Worm (Caenorhabditis elegans) whole organism, young adult: Measurements from ENCODE around the gene dnj-9.

ENCODE experiments used
- C17E4.6 ChIP-seq: fragments of 200-800 bp; sonication (Bioruptor generic); IDR thresholded peaks from 2 replicates; pipeline ENCODE4 v1.3.6; 2022; ENCODE audit warnings: missing genetic modification reagents, missing genetic modification characterization, missing compliant biosample characterization
- F39B2.1 ChIP-seq: fragments of 200-800 bp; sonication (Bioruptor generic); IDR thresholded peaks from 2 replicates; pipeline ENCODE4 v1.3.6; 2022; ENCODE audit warnings: missing genetic modification reagents, missing genetic modification characterization, missing compliant biosample characterization
- F55B11.4 ChIP-seq: sonication (generic microtip); optimal IDR thresholded peaks from 2 replicates; lab custom pipeline; 2016; ENCODE audit warnings: missing compliant biosample characterization, missing genetic modification characterization, borderline replicate concordance; ENCODE audit not compliant: insufficient read depth
- K11D2.4 ChIP-seq: fragments of 200-800 bp; sonication (Bioruptor generic); IDR thresholded peaks from 2 replicates; pipeline ENCODE4 v1.3.6; 2022; ENCODE audit warnings: missing genetic modification reagents, missing genetic modification characterization, missing compliant biosample characterization
- K12H6.12 ChIP-seq: fragments of 200-800 bp; sonication (Bioruptor generic); optimal IDR thresholded peaks from 2 replicates; lab custom pipeline; 2018; ENCODE audit warnings: mild to moderate bottlenecking, missing genetic modification characterization, missing compliant biosample characterization
- Y56A3A.18 ChIP-seq: fragments of 200-800 bp; sonication (Bioruptor generic); IDR thresholded peaks from 2 replicates; pipeline ENCODE4 v1.3.6; 2022; ENCODE audit warnings: missing genetic modification reagents, missing genetic modification characterization, missing compliant biosample characterization
- Y67H2A.10 ChIP-seq: fragments of 200-800 bp; sonication (Bioruptor generic); conservative IDR thresholded peaks from 2 replicates; pipeline ENCODE4 v1.3.6; 2022; ENCODE audit warnings: missing genetic modification reagents, missing genetic modification characterization, missing compliant biosample characterization
- Y95B8A.8 ChIP-seq: fragments of 200-800 bp; sonication (Bioruptor generic); IDR thresholded peaks from 2 replicates; pipeline ENCODE4 v1.3.6; 2022; ENCODE audit warnings: missing genetic modification reagents, missing genetic modification characterization, missing compliant biosample characterization
- aptf-3 ChIP-seq: fragments of 200-800 bp; sonication (Bioruptor generic); IDR thresholded peaks from 2 replicates; pipeline ENCODE4 v1.3.6; 2022; ENCODE audit warnings: missing genetic modification characterization, missing compliant biosample characterization
- atf-7 ChIP-seq: sonication (generic microtip); optimal IDR thresholded peaks from 2 replicates; lab custom pipeline; 2017; ENCODE audit warnings: mild to moderate bottlenecking, missing genetic modification characterization, missing compliant biosample characterization
- bed-2 ChIP-seq: fragments of 200-800 bp; sonication (Bioruptor generic); IDR thresholded peaks from 2 replicates; pipeline ENCODE4 v1.3.6; 2022; ENCODE audit warnings: missing genetic modification reagents, missing genetic modification characterization, missing compliant biosample characterization
- cebp-1 ChIP-seq, 2 experiments: fragments of 200-800 bp in 1 of 2; sonication (Bioruptor generic) in 1 of 2; sonication (generic microtip) in 1 of 2; IDR thresholded peaks in 1 of 2; optimal IDR thresholded peaks in 1 of 2; 2 replicates each; pipeline versions ENCODE4 v1.3.6 to Lab custom; 2017 to 2022; ENCODE audit warnings: missing compliant biosample characterization in 2 of 2, missing genetic modification characterization in 2 of 2, mild to moderate bottlenecking in 1 of 2, missing genetic modification reagents in 1 of 2, moderate library complexity in 1 of 2
- ceh-100 ChIP-seq: fragments of 200-800 bp; sonication (Bioruptor generic); IDR thresholded peaks from 2 replicates; pipeline ENCODE4 v1.3.6; 2022; ENCODE audit warnings: missing genetic modification reagents, missing genetic modification characterization, missing compliant biosample characterization
- egl-44 ChIP-seq: fragments of 200-800 bp; sonication (Bioruptor generic); IDR thresholded peaks from 2 replicates; pipeline ENCODE4 v1.3.6; 2022; ENCODE audit warnings: missing genetic modification reagents, missing genetic modification characterization, missing compliant biosample characterization
- egrh-3 ChIP-seq: fragments of 200-800 bp; sonication (Bioruptor generic); IDR thresholded peaks from 2 replicates; pipeline ENCODE4 v1.3.6; 2022; ENCODE audit warnings: missing genetic modification reagents, missing genetic modification characterization, missing compliant biosample characterization
- fkh-3 ChIP-seq: sonication (generic microtip); optimal IDR thresholded peaks from 2 replicates; lab custom pipeline; 2016; ENCODE audit warnings: mild to moderate bottlenecking, missing genetic modification characterization, missing compliant biosample characterization
- hlh-26 ChIP-seq: fragments of 200-800 bp; sonication (Bioruptor generic); conservative IDR thresholded peaks from 2 replicates; pipeline ENCODE4 v1.3.6; 2022; ENCODE audit warnings: missing genetic modification reagents, missing genetic modification characterization, missing compliant biosample characterization
- lin-26 ChIP-seq: fragments of 200-800 bp; sonication (Bioruptor generic); IDR thresholded peaks from 2 replicates; pipeline ENCODE4 v1.3.6; 2022; ENCODE audit warnings: missing genetic modification reagents, missing genetic modification characterization, missing compliant biosample characterization
- lir-1 ChIP-seq: fragments of 200-800 bp; sonication (Bioruptor generic); conservative IDR thresholded peaks from 2 replicates; pipeline ENCODE4 v1.3.6; 2022; ENCODE audit warnings: missing genetic modification reagents, missing genetic modification characterization, missing compliant biosample characterization
- mes-4 ChIP-seq: sonication (generic microtip); optimal IDR thresholded peaks from 2 replicates; lab custom pipeline; 2016; ENCODE audit warnings: missing genotype, missing genetic modification characterization, missing compliant biosample characterization
- pbrm-1 ChIP-seq: fragments of 200-800 bp; sonication (Bioruptor generic); IDR thresholded peaks from 2 replicates; pipeline ENCODE4 v1.3.6; 2022; ENCODE audit warnings: missing genetic modification reagents, missing genetic modification characterization, missing compliant biosample characterization
- sea-2 ChIP-seq: fragments of 200-800 bp; sonication (Bioruptor generic); IDR thresholded peaks from 2 replicates; pipeline ENCODE4 v1.3.6; 2022; ENCODE audit warnings: missing genetic modification characterization, missing compliant biosample characterization
- snpc-3.4 ChIP-seq: sonication (generic microtip); optimal IDR thresholded peaks from 2 replicates; lab custom pipeline; 2017; ENCODE audit warnings: missing genetic modification characterization, mild to moderate bottlenecking, missing compliant biosample characterization, antibody characterized with exemption, moderate library complexity, missing genotype, missing genetic modification reagents
- tbx-9 ChIP-seq: sonication (generic microtip); optimal IDR thresholded peaks from 2 replicates; lab custom pipeline; 2016; ENCODE audit warnings: borderline replicate concordance, missing genetic modification characterization, inconsistent platforms, missing compliant biosample characterization
- unc-62 ChIP-seq: fragments of 150-350 bp; optimal IDR thresholded peaks from 2 replicates; lab custom pipeline; 2014; ENCODE audit warnings: missing biosample characterization, missing genetic modification reagents, missing genetic modification characterization
- xnd-1 ChIP-seq: sonication (generic microtip); optimal IDR thresholded peaks from 2 replicates; lab custom pipeline; 2016; ENCODE audit warnings: missing genotype, missing genetic modification reagents, missing genetic modification characterization, missing compliant biosample characterization
- zfh-2 ChIP-seq: fragments of 200-800 bp; sonication (Bioruptor generic); conservative IDR thresholded peaks from 2 replicates; pipeline ENCODE4 v1.3.6; 2022; ENCODE audit warnings: missing genetic modification reagents, missing genetic modification characterization, missing compliant biosample characterization
- ztf-18 ChIP-seq: sonication (generic microtip); optimal IDR thresholded peaks from 2 replicates; lab custom pipeline; 2016; ENCODE audit warnings: missing genotype, mild to moderate bottlenecking, missing genetic modification characterization, missing compliant biosample characterization
- ztf-22 ChIP-seq: fragments of 200-800 bp; sonication (Bioruptor generic); optimal IDR thresholded peaks from 2 replicates; lab custom pipeline; 2018; ENCODE audit warnings: mild to moderate bottlenecking, missing genetic modification characterization, moderate library complexity, missing compliant biosample characterization
- ztf-25 ChIP-seq: fragments of 200-800 bp; sonication (Bioruptor generic); IDR thresholded peaks from 2 replicates; pipeline ENCODE4 v1.3.6; 2022; ENCODE audit warnings: missing genetic modification reagents, missing genetic modification characterization, missing compliant biosample characterization
- ztf-26 ChIP-seq: sonication (generic microtip); optimal IDR thresholded peaks from 2 replicates; lab custom pipeline; 2017; ENCODE audit warnings: missing genetic modification characterization, missing compliant biosample characterization
- ztf-6 ChIP-seq: fragments of 200-800 bp; sonication (Bioruptor generic); IDR thresholded peaks from 2 replicates; pipeline ENCODE4 v1.3.6; 2022; ENCODE audit warnings: missing genetic modification reagents, missing genetic modification characterization, missing compliant biosample characterization

The dnj-9 gene

ce11 chrII:4867476-4867875, 15.6 kb downstream of the dnj-9 start, which contains the start of gene col-17:
Gene col-17 (minus strand): TSS chrII:4867576.
- TF ChIP-seq aptf-3 (GFP tag; lab: Robert Waterston, UW), result no peak
- no peak for TF ChIP-seq Y95B8A.8 (GFP tag; lab: Robert Waterston, UW)
- TF ChIP-seq pbrm-1 (GFP tag; lab: Robert Waterston, UW), result no peak
- TF ChIP-seq fkh-3 (tag; lab: Kevin White, UChicago), result no peak
- TF ChIP-seq ztf-25 (GFP tag; lab: Robert Waterston, UW), result no peak
- TF ChIP-seq lir-1, result no peak

- TF ChIP-seq unc-62 (GFP tag; lab: Kevin White, UChicago), result no peak
- TF ChIP-seq zfh-2 (GFP tag; lab: Robert Waterston, UW), result peak; percentile 93
- peak; percentile 89 for TF ChIP-seq egrh-3 (GFP tag; lab: Robert Waterston, UW)
- peak; percentile 1 for TF ChIP-seq ztf-26 (tag; lab: Kevin White, UChicago)
- 0 out of 2 replicates have a peak, but pooled peaks have one; percentile 11 for TF ChIP-seq hlh-26 (GFP tag; lab: Robert Waterston, UW)
- 0 out of 2 replicates have a peak, but pooled peaks have one; percentile 32 for TF ChIP-seq lin-26 (GFP tag; lab: Robert Waterston, UW)
- TF ChIP-seq F39B2.1 (GFP tag; lab: Robert Waterston, UW), result no peak
- TF ChIP-seq K11D2.4 (GFP tag; lab: Robert Waterston, UW), result 0 out of 2 replicates have a peak, but pooled peaks have one; percentile 46
- no peak for TF ChIP-seq snpc-3.4 (tag; lab: Kevin White, UChicago)
- TF ChIP-seq cebp-1 (GFP tag; IDR thresholded peaks at IDR 0.05; lab: Robert Waterston, UW), result no peak
- TF ChIP-seq cebp-1 (tag; optimal IDR thresholded peaks at IDR 0.05; lab: Kevin White, UChicago), result no peak
These were observed 18.0 kb downstream of the dnj-9 start for ce11 chrII:4869793-4870343.

- no peak for TF ChIP-seq ztf-22 (GFP tag; lab: Kevin White, UChicago)
- TF ChIP-seq fkh-3 (tag; lab: Kevin White, UChicago), result no peak
- TF ChIP-seq Y56A3A.18 (GFP tag; lab: Robert Waterston, UW), result no peak
- no peak for TF ChIP-seq ceh-100 (GFP tag; lab: Robert Waterston, UW)
- TF ChIP-seq ztf-6, result no peak
- no peak for TF ChIP-seq C17E4.6 (GFP tag; lab: Robert Waterston, UW)
- TF ChIP-seq tbx-9 (tag; lab: Kevin White, UChicago), result no peak
- TF ChIP-seq F55B11.4 (tag; lab: Kevin White, UChicago), result no peak
- no peak for TF ChIP-seq lin-26 (GFP tag; lab: Robert Waterston, UW)
- TF ChIP-seq K12H6.12 (tag; lab: Kevin White, UChicago), result no peak
These were observed 18.8 kb downstream of the dnj-9 start, which contains the start of gene col-20 for ce11 chrII:4870691-4871090. Gene col-20 (minus strand): TSS chrII:4870791.

- TF ChIP-seq Y67H2A.10 (GFP tag; lab: Robert Waterston, UW), result no peak
- TF ChIP-seq bed-2 (GFP tag; lab: Robert Waterston, UW), result no peak
- TF ChIP-seq ztf-18 (tag; lab: Kevin White, UChicago), result no peak
- no peak for TF ChIP-seq xnd-1
- TF ChIP-seq mes-4 (tag; lab: Kevin White, UChicago), result no peak
- TF ChIP-seq sea-2, result no peak
- no peak for TF ChIP-seq atf-7
- no peak for TF ChIP-seq F55B11.4 (tag; lab: Kevin White, UChicago)
- no peak for TF ChIP-seq egl-44
These were observed 20.0 kb downstream of the dnj-9 start for ce11 chrII:4871834-4872233.
